Worm (Caenorhabditis elegans) whole organism, late embryonic: ENCODE data around the gene gst-22.

Experiments
- K02D7.2 ChIP-seq: sonication (generic microtip); optimal IDR thresholded peaks from 2 replicates; lab custom pipeline; 2017; ENCODE audit warnings: mild to moderate bottlenecking, missing genetic modification characterization, missing compliant biosample characterization
- T23F11.4 ChIP-seq: fragments of 200-800 bp; sonication (Bioruptor generic); optimal IDR thresholded peaks from 2 replicates; lab custom pipeline; 2018; ENCODE audit warnings: mild to moderate bottlenecking, missing genetic modification characterization, missing compliant biosample characterization
- Y22D7AL.16 ChIP-seq: sonication (generic microtip); optimal IDR thresholded peaks from 2 replicates; lab custom pipeline; 2016; ENCODE audit warnings: missing genetic modification characterization, missing compliant biosample characterization
- ahr-1 ChIP-seq: sonication (generic microtip); optimal IDR thresholded peaks from 2 replicates; lab custom pipeline; 2016; ENCODE audit warnings: missing genetic modification characterization, missing compliant biosample characterization
- ceh-18 ChIP-seq: sonication (generic microtip); optimal IDR thresholded peaks from 2 replicates; lab custom pipeline; 2016; ENCODE audit warnings: missing genetic modification characterization, missing compliant biosample characterization
- ceh-19 ChIP-seq: fragments of 200-800 bp; sonication (Bioruptor generic); optimal IDR thresholded peaks from 2 replicates; lab custom pipeline; 2018; ENCODE audit warnings: mild to moderate bottlenecking, missing genetic modification characterization, missing compliant biosample characterization
- ceh-22 ChIP-seq: sonication (generic microtip); optimal IDR thresholded peaks from 2 replicates; lab custom pipeline; 2017; ENCODE audit warnings: missing biosample characterization, missing genetic modification characterization
- ceh-24 ChIP-seq: sonication (generic microtip); optimal IDR thresholded peaks from 2 replicates; lab custom pipeline; 2016; ENCODE audit warnings: mild to moderate bottlenecking, missing genetic modification characterization, missing compliant biosample characterization
- ceh-30 ChIP-seq: fragments of 150-350 bp; optimal IDR thresholded peaks from 2 replicates; lab custom pipeline; 2014; ENCODE audit warnings: missing biosample characterization, missing genetic modification characterization
- ceh-34 ChIP-seq: sonication (generic microtip); optimal IDR thresholded peaks from 2 replicates; lab custom pipeline; 2016; ENCODE audit warnings: mild to moderate bottlenecking, missing genetic modification characterization, missing compliant biosample characterization
- ceh-45 ChIP-seq: fragments of 200-800 bp; sonication (Bioruptor generic); IDR thresholded peaks from 2 replicates; pipeline ENCODE4 v1.3.6; 2022; ENCODE audit warnings: missing genetic modification reagents, missing genetic modification characterization, missing compliant biosample characterization
- ceh-48 ChIP-seq: sonication (generic microtip); optimal IDR thresholded peaks from 2 replicates; lab custom pipeline; 2016; ENCODE audit warnings: missing genetic modification characterization, inconsistent platforms, missing compliant biosample characterization
- ceh-6 ChIP-seq: fragments of 200-800 bp; sonication (Bioruptor generic); optimal IDR thresholded peaks from 2 replicates; lab custom pipeline; 2018; ENCODE audit warnings: mild to moderate bottlenecking, missing genetic modification characterization, missing compliant biosample characterization
- ceh-9 ChIP-seq: sonication (generic microtip); optimal IDR thresholded peaks from 2 replicates; lab custom pipeline; 2016; ENCODE audit warnings: mild to moderate bottlenecking, missing genetic modification characterization, inconsistent platforms, missing compliant biosample characterization
- dmd-4 ChIP-seq: sonication (generic microtip); optimal IDR thresholded peaks from 2 replicates; lab custom pipeline; 2016; ENCODE audit warnings: borderline replicate concordance, missing genetic modification characterization, missing compliant biosample characterization
- dve-1 ChIP-seq: sonication (generic microtip); optimal IDR thresholded peaks from 2 replicates; lab custom pipeline; 2017; ENCODE audit warnings: antibody characterized with exemption, mild to moderate bottlenecking, missing genetic modification characterization, missing compliant biosample characterization
- elt-4 ChIP-seq: sonication (generic microtip); optimal IDR thresholded peaks from 2 replicates; lab custom pipeline; 2016; ENCODE audit warnings: missing genetic modification characterization, missing compliant biosample characterization
- eyg-1 ChIP-seq: sonication (generic microtip); optimal IDR thresholded peaks from 2 replicates; lab custom pipeline; 2016; ENCODE audit warnings: missing genotype, missing genetic modification characterization, missing compliant biosample characterization
- fax-1 ChIP-seq: sonication (generic microtip); optimal IDR thresholded peaks from 2 replicates; lab custom pipeline; 2016; ENCODE audit warnings: missing genotype, missing genetic modification characterization, missing compliant biosample characterization
- fkh-10 ChIP-seq: fragments of 150-350 bp; optimal IDR thresholded peaks from 2 replicates; lab custom pipeline; 2014; ENCODE audit warnings: missing biosample characterization, missing genetic modification reagents, missing genetic modification characterization
- hlh-30 ChIP-seq: sonication (generic microtip); optimal IDR thresholded peaks from 2 replicates; lab custom pipeline; 2017; ENCODE audit warnings: antibody characterized with exemption, missing genetic modification characterization, missing compliant biosample characterization; ENCODE audit not compliant: insufficient read depth
- hlh-6 ChIP-seq: sonication (generic microtip); optimal IDR thresholded peaks from 2 replicates; lab custom pipeline; 2016; ENCODE audit warnings: missing genotype, missing genetic modification characterization, missing compliant biosample characterization
- lim-6 ChIP-seq: sonication (generic microtip); optimal IDR thresholded peaks from 2 replicates; lab custom pipeline; 2016; ENCODE audit warnings: missing genetic modification characterization, missing compliant biosample characterization
- lin-11 ChIP-seq: fragments of 200-800 bp; sonication (Bioruptor generic); optimal IDR thresholded peaks from 2 replicates; lab custom pipeline; 2018; ENCODE audit warnings: mild to moderate bottlenecking, missing genetic modification characterization, missing compliant biosample characterization
- madf-2 ChIP-seq: sonication (generic microtip); optimal IDR thresholded peaks from 2 replicates; lab custom pipeline; 2017; ENCODE audit warnings: missing genetic modification characterization, missing compliant biosample characterization
- mec-3 ChIP-seq: sonication (generic microtip); optimal IDR thresholded peaks from 2 replicates; lab custom pipeline; 2016; ENCODE audit warnings: borderline replicate concordance, missing genetic modification characterization, missing compliant biosample characterization
- nfya-1 ChIP-seq: sonication (generic microtip); optimal IDR thresholded peaks from 2 replicates; lab custom pipeline; 2017; ENCODE audit warnings: missing genetic modification characterization, mild to moderate bottlenecking, missing compliant biosample characterization, antibody characterized with exemption, moderate library complexity
- nhr-11 ChIP-seq: fragments of 150-350 bp; optimal IDR thresholded peaks from 2 replicates; lab custom pipeline; 2014; ENCODE audit warnings: missing biosample characterization, missing genetic modification characterization
- npax-4 ChIP-seq: sonication (generic microtip); optimal IDR thresholded peaks from 2 replicates; lab custom pipeline; 2016; ENCODE audit warnings: missing genetic modification characterization, missing compliant biosample characterization
- pat-9 ChIP-seq: fragments of 200-800 bp; sonication (Bioruptor generic); optimal IDR thresholded peaks from 2 replicates; lab custom pipeline; 2018; ENCODE audit warnings: mild to moderate bottlenecking, missing genetic modification characterization, moderate library complexity, missing compliant biosample characterization
- pax-1 ChIP-seq: fragments of 150-350 bp; optimal IDR thresholded peaks from 2 replicates; lab custom pipeline; 2014; ENCODE audit warnings: missing biosample characterization, missing genetic modification characterization
- pha-2 ChIP-seq: sonication (generic microtip); optimal IDR thresholded peaks from 2 replicates; lab custom pipeline; 2017; ENCODE audit warnings: mild to moderate bottlenecking, missing genetic modification characterization, missing compliant biosample characterization
- pha-4 ChIP-seq: fragments of 150-350 bp; optimal IDR thresholded peaks from 2 replicates; lab custom pipeline; 2018; ENCODE audit warnings: missing biosample characterization, missing genetic modification reagents, missing genetic modification characterization
- pqm-1 ChIP-seq: sonication (generic microtip); optimal IDR thresholded peaks from 2 replicates; lab custom pipeline; 2016; ENCODE audit warnings: missing genetic modification characterization, missing compliant biosample characterization
- pros-1 ChIP-seq: fragments of 150-350 bp; optimal IDR thresholded peaks from 2 replicates; lab custom pipeline; 2014; ENCODE audit warnings: missing biosample characterization, missing genetic modification reagents, missing genetic modification characterization
- sdc-2 ChIP-seq: sonication (generic microtip); optimal IDR thresholded peaks from 2 replicates; lab custom pipeline; 2016; ENCODE audit warnings: missing genotype, missing genetic modification characterization, missing compliant biosample characterization
- sox-2 ChIP-seq: fragments of 200-800 bp; sonication (Bioruptor generic); IDR thresholded peaks from 2 replicates; pipeline ENCODE4 v1.3.6; 2022; ENCODE audit warnings: missing genetic modification reagents, missing genetic modification characterization, missing compliant biosample characterization
- tbx-2 ChIP-seq: sonication (generic microtip); optimal IDR thresholded peaks from 2 replicates; lab custom pipeline; 2016; ENCODE audit warnings: missing genetic modification characterization, missing compliant biosample characterization
- tbx-7 ChIP-seq: sonication (generic microtip); optimal IDR thresholded peaks from 2 replicates; lab custom pipeline; 2016; ENCODE audit warnings: missing genotype, missing genetic modification characterization, missing compliant biosample characterization
- unc-55 ChIP-seq: sonication (generic microtip); optimal IDR thresholded peaks from 2 replicates; lab custom pipeline; 2017; ENCODE audit warnings: missing biosample characterization, missing genetic modification reagents, missing genetic modification characterization
- unc-86 ChIP-seq: sonication (generic microtip); optimal IDR thresholded peaks from 2 replicates; lab custom pipeline; 2016; ENCODE audit warnings: missing genetic modification characterization, missing compliant biosample characterization
- zip-5 ChIP-seq: sonication (generic microtip); optimal IDR thresholded peaks from 2 replicates; lab custom pipeline; 2016; ENCODE audit warnings: missing genetic modification characterization, missing compliant biosample characterization
- ztf-16 ChIP-seq: sonication (generic microtip); optimal IDR thresholded peaks from 2 replicates; lab custom pipeline; 2017; ENCODE audit warnings: missing genetic modification characterization, missing compliant biosample characterization

Gene gst-22

DNA sequence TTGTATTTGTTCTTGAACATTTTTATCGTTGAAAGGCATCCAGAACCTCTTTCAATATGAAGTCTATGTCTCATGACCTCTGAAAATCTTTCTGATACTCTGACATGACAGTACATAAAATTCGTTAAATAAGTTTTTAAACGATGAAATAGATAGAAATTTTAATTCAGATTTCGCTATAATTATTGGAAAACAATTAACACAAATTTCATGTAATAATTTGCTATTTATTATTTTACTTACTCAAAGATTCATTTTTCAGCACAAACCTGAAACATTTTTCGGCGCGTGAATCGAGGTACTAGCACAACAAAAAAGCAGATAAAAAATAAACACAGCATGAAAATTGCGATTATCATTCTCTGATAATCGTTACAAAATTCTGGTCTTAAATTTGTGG, 34.4 kb upstream of the gst-22 start, which contains the start of gene T13F3.4:
Gene T13F3.4 (minus strand): TSS at position 101 of the 400 bp plus-strand sequence.
- no peak for TF ChIP-seq madf-2 (tag; lab: Kevin White, UChicago)
- no peak for TF ChIP-seq ceh-9 (tag; lab: Kevin White, UChicago)
- TF ChIP-seq eyg-1 (tag; lab: Kevin White, UChicago): no peak
- no peak for TF ChIP-seq ceh-34
- TF ChIP-seq sdc-2 (tag; lab: Kevin White, UChicago): no peak
- TF ChIP-seq hlh-30 (tag; lab: Kevin White, UChicago): no peak
- TF ChIP-seq ceh-6 (GFP tag; lab: Kevin White, UChicago): no peak
- TF ChIP-seq dve-1 (tag; lab: Kevin White, UChicago): no peak
- no peak for TF ChIP-seq nfya-1
- TF ChIP-seq, all 69 proteins: peak for 0

DNA sequence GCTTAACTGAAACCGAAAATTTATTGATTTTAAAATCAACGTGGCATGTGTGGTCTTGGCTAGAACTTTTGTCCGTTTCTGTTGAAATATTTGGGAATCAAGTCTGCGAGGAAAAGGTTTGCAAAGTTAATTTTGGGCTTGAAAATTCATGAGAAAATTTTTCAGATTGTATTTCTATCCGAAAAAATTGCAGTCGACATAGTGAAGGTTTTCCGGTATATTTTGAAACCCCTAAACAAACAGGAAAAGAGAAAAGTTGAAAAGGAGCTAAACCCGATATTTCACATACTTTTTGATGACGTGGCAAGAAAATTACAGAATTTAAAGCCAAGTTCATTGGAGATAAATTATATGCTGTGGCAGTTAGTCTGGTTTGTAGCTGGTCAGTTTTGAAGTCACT, 27.6 kb upstream of the gst-22 start, which contains the start of gene nhr-127:
Gene nhr-127 (plus strand): TSS at position 301 of the 400 bp plus-strand sequence.
- TF ChIP-seq pha-2: no peak

- no peak for TF ChIP-seq ceh-45 (GFP tag; lab: Robert Waterston, UW)
- no peak for TF ChIP-seq ceh-24 (tag; lab: Kevin White, UChicago)
- TF ChIP-seq mec-3 (tag; lab: Kevin White, UChicago): no peak
- no peak for TF ChIP-seq ceh-19 (GFP tag; lab: Kevin White, UChicago)
- TF ChIP-seq unc-86 (tag; lab: Kevin White, UChicago): no peak
- no peak for TF ChIP-seq elt-4 (tag; lab: Kevin White, UChicago)
- no peak for TF ChIP-seq eyg-1 (tag; lab: Kevin White, UChicago)
- TF ChIP-seq ztf-16 (tag; lab: Kevin White, UChicago): no peak
- TF ChIP-seq ceh-30 (tag; lab: Kevin White, UChicago): no peak
- no peak for TF ChIP-seq ceh-6 (GFP tag; lab: Kevin White, UChicago)
- TF ChIP-seq K02D7.2 (tag; lab: Kevin White, UChicago): no peak
- TF ChIP-seq npax-4 (tag; lab: Kevin White, UChicago): no peak
- TF ChIP-seq lin-11 (tag; lab: Kevin White, UChicago): no peak
- TF ChIP-seq unc-55: no peak
- TF ChIP-seq sox-2 (GFP tag; lab: Robert Waterston, UW): no peak
- TF ChIP-seq Y22D7AL.16: no peak
- TF ChIP-seq lim-6 (tag; lab: Kevin White, UChicago): no peak
- TF ChIP-seq nfya-1: no peak
Measured at ce11 chrV:16258142-16258541, 26.1 kb upstream of the gst-22 start, which contains the start of gene nhr-218. TSS of gene nhr-218 (plus strand) at chrV:16258442.

DNA sequence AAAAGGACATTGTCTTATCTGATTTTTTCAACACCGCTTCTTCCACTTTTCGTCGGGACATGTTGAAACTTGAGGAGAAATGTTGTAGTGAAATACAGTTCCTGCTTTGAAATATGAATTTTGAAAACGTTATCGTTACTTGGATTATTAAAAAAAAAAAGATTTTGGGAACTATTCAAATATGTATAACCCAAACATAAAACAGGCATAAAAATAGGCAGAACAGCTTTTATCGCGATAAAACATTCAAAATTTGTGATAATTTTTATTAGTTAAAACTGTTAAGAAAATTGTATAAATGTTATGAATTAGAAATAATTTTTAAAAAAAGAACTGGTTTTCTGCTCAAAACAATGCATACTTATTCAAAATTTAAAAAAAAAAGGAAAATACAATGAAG, 24.3 kb upstream of the gst-22 start, which contains the start of gene bgnt-1.3:
Gene bgnt-1.3 (minus strand): TSS at position 101 of the 400 bp plus-strand sequence.
- TF ChIP-seq pha-4 (tag; lab: Kevin White, UChicago) (no peak), zip-5 (no peak), ceh-18 (no peak), fkh-10 (no peak), pqm-1 (tag; lab: Kevin White, UChicago) (no peak), pat-9 (no peak), Y22D7AL.16 (no peak), dmd-4 (no peak), T23F11.4 (GFP tag; lab: Kevin White, UChicago) (no peak), tbx-2 (tag; lab: Kevin White, UChicago) (no peak)
- TF ChIP-seq, all 69 proteins: peak for 0

- TF ChIP-seq ahr-1 (no peak), pax-1 (tag; lab: Kevin White, UChicago) (no peak), ceh-45 (GFP tag; lab: Robert Waterston, UW) (no peak), hlh-6 (no peak), fax-1 (tag; lab: Kevin White, UChicago) (no peak), lim-6 (tag; lab: Kevin White, UChicago) (no peak), ceh-48 (tag; lab: Kevin White, UChicago) (no peak), nhr-11 (tag; lab: Kevin White, UChicago) (no peak), ceh-34 (no peak), fkh-10 (no peak), K02D7.2 (tag; lab: Kevin White, UChicago) (no peak), tbx-7 (no peak), ztf-16 (tag; lab: Kevin White, UChicago) (no peak), ceh-18 (no peak), pha-4 (tag; lab: Kevin White, UChicago) (no peak), pat-9 (no peak), ceh-22 (no peak), pros-1 (tag; lab: Kevin White, UChicago) (no peak)
Measured at ce11 chrV:16253687-16254086, 21.6 kb upstream of the gst-22 start, which contains the start of gene gcy-20. TSS of gene gcy-20 (minus strand) at chrV:16253787.
